Fruit fly (Drosophila melanogaster) whole organism, embryonic: ENCODE measurements around the gene Nlg2.

Source experiments
- Adf1 ChIP-seq: fragments of 200-800 bp; sonication (Bioruptor generic); IDR thresholded peaks from 2 replicates; pipeline ENCODE4 v1.3.6; 2022; ENCODE audit warnings: missing biosample characterization, missing genetic modification characterization
- BtbVII ChIP-seq: fragments of 200-800 bp; sonication (Bioruptor generic); optimal IDR thresholded peaks from 3 replicates; lab custom pipeline; 2017; ENCODE audit warnings: missing biosample characterization, mild to moderate bottlenecking, missing genetic modification characterization
- CG10267 ChIP-seq: fragments of 200-800 bp; sonication (Bioruptor generic); optimal IDR thresholded peaks from 2 replicates; lab custom pipeline; 2018; ENCODE audit warnings: missing biosample characterization, mild to moderate bottlenecking, missing genetic modification characterization, moderate library complexity
- CG10366 ChIP-seq: fragments of 200-800 bp; sonication (Bioruptor generic); IDR thresholded peaks from 2 replicates; pipeline ENCODE4 v1.3.6; 2022; ENCODE audit warnings: missing biosample characterization, missing genetic modification characterization
- CG10543 ChIP-seq: fragments of 200-800 bp; sonication (Bioruptor generic); optimal IDR thresholded peaks from 3 replicates; lab custom pipeline; 2017; ENCODE audit warnings: missing biosample characterization, mild to moderate bottlenecking, missing genetic modification characterization, moderate library complexity
- CG10979 ChIP-seq: fragments of 200-800 bp; sonication (Bioruptor generic); optimal IDR thresholded peaks from 2 replicates; lab custom pipeline; 2018; ENCODE audit warnings: missing biosample characterization, mild to moderate bottlenecking, missing genetic modification characterization, moderate library complexity
- CG12071 ChIP-seq: fragments of 200-800 bp; sonication (Bioruptor generic); optimal IDR thresholded peaks from 3 replicates; lab custom pipeline; 2018; ENCODE audit warnings: missing biosample characterization, mild to moderate bottlenecking, missing genetic modification characterization
- CG14710 ChIP-seq: fragments of 200-800 bp; sonication (Bioruptor generic); optimal IDR thresholded peaks from 3 replicates; lab custom pipeline; 2019; ENCODE audit warnings: missing biosample characterization, mild to moderate bottlenecking, missing genetic modification characterization, moderate library complexity
- CG18599 ChIP-seq: fragments of 200-800 bp; sonication (Bioruptor generic); optimal IDR thresholded peaks from 3 replicates; lab custom pipeline; 2017; ENCODE audit warnings: missing biosample characterization, missing genetic modification characterization, mild to moderate bottlenecking, moderate library complexity, missing genetic modification reagents
- CG3995 ChIP-seq: fragments of 200-800 bp; sonication (Bioruptor generic); optimal IDR thresholded peaks from 3 replicates; lab custom pipeline; 2016; ENCODE audit warnings: missing biosample characterization, missing genetic modification characterization
- CG42726 ChIP-seq: fragments of 200-800 bp; sonication (Bioruptor generic); IDR thresholded peaks from 2 replicates; pipeline ENCODE4 v1.3.6; 2022; ENCODE audit warnings: missing biosample characterization, missing genetic modification characterization; ENCODE audit not compliant: partially characterized antibody
- CG8290 ChIP-seq, 3 experiments: fragments of 200-800 bp; sonication (Bioruptor generic); optimal IDR thresholded peaks; 2 replicates each; lab custom pipeline; 2016 to 2019; ENCODE audit warnings: missing biosample characterization in 3 of 3, missing genetic modification characterization in 3 of 3, mild to moderate bottlenecking in 2 of 3, moderate library complexity in 1 of 3
- CG9437 ChIP-seq: fragments of 200-800 bp; sonication (Bioruptor generic); optimal IDR thresholded peaks from 2 replicates; lab custom pipeline; 2018; ENCODE audit warnings: missing biosample characterization, mild to moderate bottlenecking, missing genetic modification characterization
- D ChIP-seq, 2 experiments: fragments of 200-800 bp in 1 of 2; fragments of >200 bp in 1 of 2; sonication (Bioruptor generic) in 1 of 2; optimal IDR thresholded peaks; 2 replicates in 1 of 2; 3 replicates in 1 of 2; lab custom pipeline; 2017; ENCODE audit warnings: mild to moderate bottlenecking in 1 of 2, missing biosample characterization in 1 of 2, missing genetic modification characterization in 1 of 2, missing genetic modification reagents in 1 of 2
- D19B ChIP-seq: fragments of 200-800 bp; sonication (Bioruptor generic); optimal IDR thresholded peaks from 2 replicates; lab custom pipeline; 2017; ENCODE audit warnings: missing biosample characterization, mild to moderate bottlenecking, missing genetic modification characterization
- Deaf1 ChIP-seq: fragments of 200-800 bp; optimal IDR thresholded peaks from 3 replicates; lab custom pipeline; 2019; ENCODE audit warnings: missing biosample characterization, mild to moderate bottlenecking, missing genetic modification characterization, moderate library complexity
- GATAe ChIP-seq: fragments of 200-800 bp; sonication (Bioruptor generic); conservative IDR thresholded peaks from 2 replicates; pipeline ENCODE4 v1.3.6; 2022; ENCODE audit warnings: missing biosample characterization, missing genetic modification characterization
- HHEX ChIP-seq: fragments of 200-800 bp; sonication (Bioruptor generic); optimal IDR thresholded peaks from 3 replicates; lab custom pipeline; 2017; ENCODE audit warnings: missing biosample characterization, mild to moderate bottlenecking, missing genetic modification characterization, missing genetic modification reagents
- HmgZ ChIP-seq: fragments of 200-800 bp; sonication (Bioruptor generic); optimal IDR thresholded peaks from 2 replicates; lab custom pipeline; 2018; ENCODE audit warnings: missing biosample characterization, mild to moderate bottlenecking, missing genetic modification characterization
- Jarid2 ChIP-seq: fragments of 200-800 bp; sonication (Bioruptor generic); optimal IDR thresholded peaks from 3 replicates; lab custom pipeline; 2017; ENCODE audit warnings: mild to moderate bottlenecking, missing biosample characterization, missing genetic modification reagents, missing genetic modification characterization
- MESR4 ChIP-seq: fragments of 200-800 bp; sonication (Bioruptor generic); optimal IDR thresholded peaks from 2 replicates; lab custom pipeline; 2018; ENCODE audit warnings: missing biosample characterization, mild to moderate bottlenecking, missing genetic modification characterization, moderate library complexity
- Med ChIP-seq: fragments of 200-800 bp; sonication (Bioruptor generic); peaks from one replicate; lab custom pipeline; 2016; ENCODE audit warnings: missing biosample characterization, missing genetic modification characterization, mild to moderate bottlenecking, inconsistent platforms, moderate library complexity
- PHDP ChIP-seq: fragments of 200-800 bp; sonication (Bioruptor generic); optimal IDR thresholded peaks from 3 replicates; lab custom pipeline; 2018; ENCODE audit warnings: missing biosample characterization, mild to moderate bottlenecking, missing genetic modification characterization, moderate library complexity
- Pdp1 ChIP-seq, 2 experiments: fragments of 200-800 bp; sonication (Bioruptor generic); optimal IDR thresholded peaks; 3 replicates each; lab custom pipeline; 2016; ENCODE audit warnings: missing biosample characterization in 2 of 2, missing genetic modification characterization in 2 of 2, mild to moderate bottlenecking in 1 of 2, moderate library complexity in 1 of 2
- Poxn ChIP-seq: fragments of 200-800 bp; sonication (Bioruptor generic); IDR thresholded peaks from 2 replicates; pipeline ENCODE4 v1.3.6; 2022; ENCODE audit warnings: missing biosample characterization, missing genetic modification characterization
- Vsx1 ChIP-seq: fragments of 200-800 bp; sonication (Bioruptor generic); optimal IDR thresholded peaks from 2 replicates; lab custom pipeline; 2017; ENCODE audit warnings: missing biosample characterization, mild to moderate bottlenecking, missing genetic modification characterization, missing genetic modification reagents
- ase ChIP-seq: fragments of 200-800 bp; sonication (Bioruptor generic); IDR thresholded peaks from 3 replicates; pipeline ENCODE4 v1.3.6; 2022; ENCODE audit warnings: missing biosample characterization, missing genetic modification characterization
- chinmo ChIP-seq: fragments of 200-800 bp; sonication (Bioruptor generic); IDR thresholded peaks from 4 replicates; pipeline ENCODE4 v1.3.6; 2022; ENCODE audit warnings: missing biosample characterization, missing genetic modification characterization; ENCODE audit not compliant: partially characterized antibody
- ci ChIP-seq: fragments of 200-800 bp; sonication (Bioruptor generic); IDR thresholded peaks from 3 replicates; pipeline ENCODE4 v1.3.6; 2022; ENCODE audit warnings: missing biosample characterization, missing genetic modification characterization
- cwo ChIP-seq: fragments of 200-800 bp; sonication (Bioruptor generic); optimal IDR thresholded peaks from 3 replicates; lab custom pipeline; 2017; ENCODE audit warnings: missing biosample characterization, missing genetic modification characterization, mild to moderate bottlenecking, moderate library complexity, missing genetic modification reagents
- exex ChIP-seq: fragments of 200-800 bp; sonication (Bioruptor generic); optimal IDR thresholded peaks from 4 replicates; lab custom pipeline; 2018; ENCODE audit warnings: missing biosample characterization, mild to moderate bottlenecking, missing genetic modification characterization, moderate library complexity
- lab ChIP-seq: fragments of 200-800 bp; sonication (Bioruptor generic); optimal IDR thresholded peaks from 3 replicates; lab custom pipeline; 2017; ENCODE audit warnings: missing biosample characterization, missing genetic modification characterization, mild to moderate bottlenecking, moderate library complexity, missing genetic modification reagents
- lilli ChIP-seq: fragments of 200-800 bp; sonication (Bioruptor generic); optimal IDR thresholded peaks from 3 replicates; lab custom pipeline; 2016; ENCODE audit warnings: missing biosample characterization, missing genetic modification characterization
- mirr ChIP-seq: fragments of 200-800 bp; sonication (Bioruptor generic); optimal IDR thresholded peaks from 3 replicates; lab custom pipeline; 2018; ENCODE audit warnings: missing biosample characterization, mild to moderate bottlenecking, missing genetic modification characterization
- onecut ChIP-seq: fragments of 200-800 bp; sonication (Bioruptor generic); IDR thresholded peaks from 2 replicates; pipeline ENCODE4 v1.3.6; 2022; ENCODE audit warnings: missing biosample characterization, missing genetic modification characterization
- rib ChIP-seq: fragments of 200-800 bp; sonication (Bioruptor generic); IDR thresholded peaks from 2 replicates; pipeline ENCODE4 v1.3.6; 2022; ENCODE audit warnings: missing biosample characterization, missing genetic modification characterization
- row ChIP-seq: fragments of 200-800 bp; sonication (Bioruptor generic); IDR thresholded peaks from 3 replicates; pipeline ENCODE4 v1.3.6; 2022; ENCODE audit warnings: missing biosample characterization, missing genetic modification characterization
- sd ChIP-seq: fragments of 200-800 bp; sonication (Bioruptor generic); optimal IDR thresholded peaks from 3 replicates; lab custom pipeline; 2018; ENCODE audit warnings: missing biosample characterization, mild to moderate bottlenecking, missing genetic modification characterization, moderate library complexity
- sens-2 ChIP-seq: fragments of 200-800 bp; sonication (Bioruptor generic); IDR thresholded peaks from 2 replicates; pipeline ENCODE4 v1.3.6; 2022; ENCODE audit warnings: missing biosample characterization, missing genetic modification characterization
- sim ChIP-seq: fragments of 200-800 bp; sonication (Bioruptor generic); IDR thresholded peaks from 2 replicates; pipeline ENCODE4 v1.3.6; 2022; ENCODE audit warnings: missing biosample characterization, missing genetic modification characterization
- slou ChIP-seq: fragments of 200-800 bp; sonication (Bioruptor generic); optimal IDR thresholded peaks from 3 replicates; lab custom pipeline; 2016; ENCODE audit warnings: missing biosample characterization, missing genetic modification characterization
- sna ChIP-seq: fragments of 200-800 bp; sonication (Bioruptor generic); IDR thresholded peaks from 2 replicates; pipeline ENCODE4 v1.3.6; 2022; ENCODE audit warnings: missing biosample characterization, missing genetic modification characterization; ENCODE audit not compliant: partially characterized antibody
- so ChIP-seq: fragments of 200-800 bp; sonication (Bioruptor generic); IDR thresholded peaks from 3 replicates; pipeline ENCODE4 v1.3.6; 2022; ENCODE audit warnings: missing biosample characterization, missing genetic modification characterization
- sug ChIP-seq: fragments of 200-800 bp; optimal IDR thresholded peaks from 2 replicates; lab custom pipeline; 2019; ENCODE audit warnings: missing biosample characterization, mild to moderate bottlenecking, missing genetic modification characterization, moderate library complexity
- zen ChIP-seq: fragments of 200-800 bp; sonication (Bioruptor generic); optimal IDR thresholded peaks from 3 replicates; lab custom pipeline; 2018; ENCODE audit warnings: missing biosample characterization, mild to moderate bottlenecking, missing genetic modification characterization, moderate library complexity
- zfh2 ChIP-seq: fragments of 200-800 bp; sonication (Bioruptor generic); optimal IDR thresholded peaks from 2 replicates; lab custom pipeline; 2016; ENCODE audit warnings: missing biosample characterization, missing genetic modification characterization

Gene Nlg2

DNA sequence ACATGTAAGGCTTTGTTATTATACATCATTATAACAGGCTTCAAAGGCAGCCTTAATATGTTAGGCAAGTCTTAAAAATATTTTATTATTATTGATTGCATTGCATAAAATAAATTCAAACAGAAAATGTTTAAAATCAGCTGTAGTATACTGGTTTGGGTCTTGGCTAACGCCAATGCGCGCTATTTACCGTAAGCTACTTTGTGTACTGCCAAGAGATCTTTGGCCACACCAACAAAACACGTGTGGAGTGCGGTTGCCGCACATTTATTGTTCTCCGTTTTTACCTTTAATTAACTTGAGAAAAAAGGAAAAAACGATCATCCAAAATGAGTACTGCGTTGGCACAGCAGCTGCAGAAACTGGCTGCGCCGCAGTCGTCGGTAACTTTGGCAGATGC, 20.8 kb upstream of the Nlg2 start (continued):
- TF ChIP-seq D (optimal IDR thresholded peaks at IDR 0.05; lab: Kevin White, UChicago) (peak; percentile 44), D (GFP tag; optimal IDR thresholded peaks at IDR 0.05; lab: Kevin White, UChicago) (no peak), ci (peak; percentile 60; the same call in 2 of the 3 replicates), CG9437 (GFP tag; lab: Kevin White, UChicago) (peak; percentile 86), onecut (GFP tag; lab: Robert Waterston, UW) (no peak), Pdp1 (GFP tag; optimal IDR thresholded peaks at IDR 0.05; lab: Kevin White, UChicago) (peak in 1 of 2 experiments; percentile 82), zfh2 (GFP tag; lab: Kevin White, UChicago) (no peak), CG3995 (peak; percentile 57), D19B (GFP tag; lab: Kevin White, UChicago) (no peak), row (GFP tag; lab: Robert Waterston, UW) (peak; percentile 31; the same call in 1 of the 3 replicates), MESR4 (GFP tag; lab: Kevin White, UChicago) (peak; percentile 68), CG14710 (tag; lab: Kevin White, UChicago) (peak; percentile 96), CG10267 (tag; lab: Kevin White, UChicago) (peak; percentile 43), zen (tag; lab: Kevin White, UChicago) (peak; percentile 21)

DNA sequence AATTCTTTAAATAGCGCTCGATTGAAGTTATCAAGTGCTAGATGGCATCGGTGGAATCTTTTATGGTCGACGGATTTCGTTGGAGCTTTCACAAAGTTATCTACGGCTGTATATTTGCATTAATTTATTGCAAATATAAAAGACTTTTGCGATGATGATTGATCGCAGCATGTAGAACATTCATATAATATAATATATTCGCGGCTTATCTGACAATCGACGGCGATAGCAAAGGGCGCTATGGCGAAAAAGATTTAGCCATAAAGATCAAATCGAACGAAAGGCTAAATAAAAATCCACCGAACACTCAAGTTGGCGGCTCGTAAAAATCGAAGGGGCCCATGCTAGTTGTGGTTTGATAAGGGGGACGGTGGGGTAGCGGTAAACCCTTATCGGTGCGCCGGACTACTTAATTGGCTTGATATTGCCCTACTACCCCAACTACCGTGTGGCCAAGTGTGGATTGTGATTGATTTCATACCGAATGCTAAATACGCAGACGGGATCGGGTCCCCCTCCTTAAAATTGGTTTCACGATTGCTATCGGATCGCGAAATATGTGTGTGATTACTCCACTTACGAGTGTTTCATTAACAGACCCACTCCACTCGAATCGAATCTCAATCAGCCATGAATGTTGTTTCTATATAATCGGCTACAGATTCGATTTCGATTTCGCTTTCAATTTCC, 6.4 kb upstream of the Nlg2 start:
- no peak for TF ChIP-seq sna (GFP tag; lab: Robert Waterston, UW)
- TF ChIP-seq GATAe, result peak; percentile 90
- TF ChIP-seq rib (GFP tag; lab: Robert Waterston, UW), result peak; percentile 64; the same call in 1 of the 2 replicates
- TF ChIP-seq sens-2 (GFP tag; lab: Robert Waterston, UW), result peak; percentile 68
- peak; percentile 18 for TF ChIP-seq Jarid2
- peak; percentile 23 for TF ChIP-seq HmgZ (tag; lab: Kevin White, UChicago)
- 0 out of 4 replicates have a peak, but pooled peaks have one; percentile 34 for TF ChIP-seq chinmo (GFP tag; lab: Robert Waterston, UW)
- TF ChIP-seq CG12071, result peak; percentile 6
- TF ChIP-seq BtbVII (GFP tag; lab: Kevin White, UChicago), result peak; percentile 26
- TF ChIP-seq sug (tag; lab: Kevin White, UChicago), result peak; percentile 96
- no peak for TF ChIP-seq CG10366 (GFP tag; lab: Robert Waterston, UW)
- TF ChIP-seq Vsx1 (GFP tag; lab: Kevin White, UChicago), result peak; percentile 98
- TF ChIP-seq Adf1, result peak; percentile 29; the same call in 1 of the 2 replicates
- TF ChIP-seq CG8290 (GFP tag; optimal IDR thresholded peaks at IDR 0.05; lab: Kevin White, UChicago), result no peak
- TF ChIP-seq CG8290 (tag; optimal IDR thresholded peaks at IDR 0.05; lab: Kevin White, UChicago), result peak in 1 of 2 experiments; percentile 8
- TF ChIP-seq CG42726 (GFP tag; lab: Robert Waterston, UW), result no peak
- peak; percentile 99 for TF ChIP-seq exex (tag; lab: Kevin White, UChicago)
- TF ChIP-seq CG10543 (GFP tag; lab: Kevin White, UChicago), result peak; percentile 45
- no peak for TF ChIP-seq slou (GFP tag; lab: Kevin White, UChicago)
- TF ChIP-seq lab (GFP tag; lab: Kevin White, UChicago), result peak; percentile 65
- peak; percentile 35 for TF ChIP-seq HHEX (GFP tag; lab: Kevin White, UChicago)
- TF ChIP-seq sd (tag; lab: Kevin White, UChicago), result peak; percentile 85
- peak; percentile 37 for TF ChIP-seq Deaf1
- peak; percentile 28 for TF ChIP-seq PHDP (tag; lab: Kevin White, UChicago)
- TF ChIP-seq sim (GFP tag; lab: Robert Waterston, UW), result no peak
- TF ChIP-seq CG10979 (tag; lab: Kevin White, UChicago), result no peak
- TF ChIP-seq Poxn (GFP tag; lab: Robert Waterston, UW), result no peak
- peak; percentile 56 for TF ChIP-seq Med (GFP tag; lab: Kevin White, UChicago)
- no peak for TF ChIP-seq lilli
- TF ChIP-seq ase (GFP tag; lab: Robert Waterston, UW), result 0 out of 3 replicates have a peak, but pooled peaks have one; percentile 6
- TF ChIP-seq so (GFP tag; lab: Robert Waterston, UW), result 0 out of 3 replicates have a peak, but pooled peaks have one; percentile 7
- peak; percentile 38 for TF ChIP-seq cwo (GFP tag; lab: Kevin White, UChicago)
- TF ChIP-seq CG18599, result peak; percentile 78
- TF ChIP-seq mirr (GFP tag; lab: Kevin White, UChicago), result peak; percentile 54
